Fruit fly (Drosophila melanogaster): Measurements from ENCODE around the gene Ugt37A1.

Gene Ugt37A1

dm6 chr2L:20327375-20327774, 46.5 kb downstream of the Ugt37A1 start (continued):
- TF ChIP-seq crp (GFP tag; optimal IDR thresholded peaks at IDR 0.05) (no peak), Eip74EF (GFP tag; optimal IDR thresholded peaks at IDR 0.05) (no peak), CG17361 (GFP tag; IDR thresholded peaks at IDR 0.05) (no peak), odd (GFP tag; optimal IDR thresholded peaks at IDR 0.05) (no peak), D (optimal IDR thresholded peaks at IDR 0.05) (no peak), D (GFP tag; optimal IDR thresholded peaks at IDR 0.05) (peak; percentile 55), Atf6 (GFP tag; IDR thresholded peaks at IDR 0.05) (no peak), bsh (GFP tag; optimal IDR thresholded peaks at IDR 0.05) (peak in 1 of 2 experiments; percentile 66), jigr1 (GFP tag; IDR thresholded peaks at IDR 0.05) (no peak), CG8089 (GFP tag; optimal IDR thresholded peaks at IDR 0.05) (peak; percentile 18), CG18599 (GFP tag; optimal IDR thresholded peaks at IDR 0.05) (no peak), CG30431 (GFP tag; optimal IDR thresholded peaks at IDR 0.05) (peak; percentile 17), CG17359 (tag; optimal IDR thresholded peaks at IDR 0.05) (peak; percentile 43), pfk (GFP tag; optimal IDR thresholded peaks at IDR 0.05) (no peak), Six4 (GFP tag; optimal IDR thresholded peaks at IDR 0.05) (no peak), CG12219 (GFP tag; optimal IDR thresholded peaks at IDR 0.05) (no peak), Rfx (GFP tag; IDR thresholded peaks at IDR 0.05) (no peak), CG12659 (GFP tag; optimal IDR thresholded peaks at IDR 0.05) (no peak), CG7357 (GFP tag; IDR thresholded peaks at IDR 0.05) (no peak), CG4424 (GFP tag; optimal IDR thresholded peaks at IDR 0.05) (no peak), CG2199 (GFP tag; IDR thresholded peaks at IDR 0.05) (0 out of 3 replicates have a peak, but pooled peaks have one; percentile 20), nom (GFP tag; optimal IDR thresholded peaks at IDR 0.05) (no peak), mld (GFP tag; IDR thresholded peaks at IDR 0.05; ENCODE audit: partially characterized antibody) (no peak), CG10959 (GFP tag; IDR thresholded peaks at IDR 0.05) (no peak), Ets65A (GFP tag) (no peak), gsb-n (tag; optimal IDR thresholded peaks at IDR 0.05) (peak; percentile 57), CG10431 (GFP tag; optimal IDR thresholded peaks at IDR 0.05) (no peak), trh (GFP tag; optimal IDR thresholded peaks at IDR 0.05) (no peak), pros (GFP tag; optimal IDR thresholded peaks at IDR 0.05) (no peak), ranshi (GFP tag; IDR thresholded peaks at IDR 0.05) (no peak), CG5953 (GFP tag; IDR thresholded peaks at IDR 0.05) (no peak), CG10321 (GFP tag; IDR thresholded peaks at IDR 0.05) (no peak), Bteb2 (GFP tag; optimal IDR thresholded peaks at IDR 0.05) (no peak), Ets97D (GFP tag; optimal IDR thresholded peaks at IDR 0.05) (no peak), Ptx1 (GFP tag; IDR thresholded peaks at IDR 0.05) (no peak), Hr78 (GFP tag; optimal IDR thresholded peaks at IDR 0.05) (no peak), CG11696 (GFP tag; IDR thresholded peaks at IDR 0.05) (no peak), Hr39 (optimal IDR thresholded peaks at IDR 0.05) (no peak), CG7963 (GFP tag; IDR thresholded peaks at IDR 0.05; ENCODE audit: partially characterized antibody) (no peak), fru (optimal IDR thresholded peaks at IDR 0.05) (no peak), CG2712 (tag; optimal IDR thresholded peaks at IDR 0.05) (no peak), dmrt11E (tag; optimal IDR thresholded peaks at IDR 0.05) (peak; percentile 65), Meics (GFP tag; optimal IDR thresholded peaks at IDR 0.05) (no peak), Sry-δ (GFP tag; optimal IDR thresholded peaks at IDR 0.05) (no peak), ftz-f1 (GFP tag; optimal IDR thresholded peaks at IDR 0.05) (no peak), Jarid2 (GFP tag; optimal IDR thresholded peaks at IDR 0.05) (no peak), B-H2 (GFP tag; optimal IDR thresholded peaks at IDR 0.05) (no peak), fd3F (GFP tag; optimal IDR thresholded peaks at IDR 0.05) (no peak), kni (GFP tag; optimal IDR thresholded peaks at IDR 0.05) (peak; percentile 25), CG32532 (GFP tag; IDR thresholded peaks at IDR 0.05) (no peak), btn (GFP tag; optimal IDR thresholded peaks at IDR 0.05) (no peak), her (GFP tag; optimal IDR thresholded peaks at IDR 0.05) (no peak)

All from whole organism, embryonic.